Worm (Caenorhabditis elegans) whole organism, L1 larva: ENCODE measurements around the gene K09A9.8.

ENCODE experiments used
- C04F5.9 ChIP-seq: sonication (generic microtip); optimal IDR thresholded peaks from 2 replicates; lab custom pipeline; 2016; ENCODE audit warnings: missing genetic modification characterization, missing compliant biosample characterization
- C34B4.2 ChIP-seq: sonication (generic microtip); optimal IDR thresholded peaks from 2 replicates; lab custom pipeline; 2017; ENCODE audit warnings: mild to moderate bottlenecking, missing genetic modification characterization, missing compliant biosample characterization
- F16B12.6 ChIP-seq: fragments of 150-350 bp; optimal IDR thresholded peaks from 2 replicates; lab custom pipeline; 2014; ENCODE audit warnings: missing biosample characterization, missing genetic modification characterization
- aha-1 ChIP-seq: fragments of 150-350 bp; optimal IDR thresholded peaks from 2 replicates; lab custom pipeline; 2014; ENCODE audit warnings: missing biosample characterization, missing genetic modification characterization
- blmp-1 ChIP-seq: fragments of 150-350 bp; optimal IDR thresholded peaks from 2 replicates; lab custom pipeline; 2014; ENCODE audit warnings: missing biosample characterization, missing genetic modification characterization
- ceh-63 ChIP-seq: fragments of 200-800 bp; sonication (Bioruptor generic); optimal IDR thresholded peaks from 2 replicates; lab custom pipeline; 2018; ENCODE audit warnings: mild to moderate bottlenecking, missing genetic modification characterization, missing compliant biosample characterization
- ceh-8 ChIP-seq: fragments of 200-800 bp; sonication (Bioruptor generic); optimal IDR thresholded peaks from 2 replicates; lab custom pipeline; 2018; ENCODE audit warnings: mild to moderate bottlenecking, missing genetic modification characterization, moderate library complexity, missing compliant biosample characterization
- ceh-82 ChIP-seq, 3 experiments: fragments of 150-350 bp in 1 of 3; sonication (generic microtip) in 2 of 3; optimal IDR thresholded peaks; 2 replicates each; lab custom pipeline; 2014 to 2017; ENCODE audit warnings: missing biosample characterization in 3 of 3, missing genetic modification characterization in 3 of 3
- ces-1 ChIP-seq: fragments of 150-350 bp; optimal IDR thresholded peaks from 2 replicates; lab custom pipeline; 2014; ENCODE audit warnings: missing biosample characterization, missing genetic modification reagents, missing genetic modification characterization
- dpl-1 ChIP-seq, 3 experiments: fragments of 150-350 bp in 2 of 3; sonication (generic microtip) in 1 of 3; optimal IDR thresholded peaks; 2 replicates each; lab custom pipeline; 2014 to 2017; ENCODE audit warnings: missing biosample characterization in 3 of 3, missing genetic modification characterization in 3 of 3, missing genetic modification reagents in 3 of 3
- efl-1 ChIP-seq, 4 experiments: fragments of 150-350 bp; optimal IDR thresholded peaks in 3 of 4; peaks in 1 of 4; 1 replicate in 1 of 4; 2 replicates in 3 of 4; lab custom pipeline; 2014; ENCODE audit warnings: missing biosample characterization in 2 of 4, missing genetic modification characterization in 2 of 4, missing genetic modification reagents in 2 of 4
- elt-2 ChIP-seq: sonication (generic microtip); optimal IDR thresholded peaks from 2 replicates; lab custom pipeline; 2016; ENCODE audit warnings: missing genetic modification characterization, mild to moderate bottlenecking, inconsistent platforms, missing compliant biosample characterization, missing genetic modification reagents
- elt-3 ChIP-seq, 6 experiments: fragments of 150-350 bp in 1 of 6; sonication (generic microtip); optimal IDR thresholded peaks; 2 replicates each; lab custom pipeline; 2017 to 2018; ENCODE audit warnings: missing biosample characterization in 6 of 6, missing genetic modification characterization in 6 of 6, inconsistent platforms in 1 of 6
- ets-5 ChIP-seq: fragments of 200-800 bp; sonication (Bioruptor generic); IDR thresholded peaks from 2 replicates; pipeline ENCODE4 v1.3.6; 2022; ENCODE audit warnings: missing genetic modification characterization, missing compliant biosample characterization
- fkh-10 ChIP-seq: sonication (generic microtip); optimal IDR thresholded peaks from 2 replicates; lab custom pipeline; 2017; ENCODE audit warnings: missing biosample characterization, missing genetic modification reagents, missing genetic modification characterization
- fkh-8 ChIP-seq: sonication (generic microtip); optimal IDR thresholded peaks from 2 replicates; lab custom pipeline; 2016; ENCODE audit warnings: mild to moderate bottlenecking, missing genetic modification characterization, missing compliant biosample characterization
- grh-1 ChIP-seq: fragments of 200-800 bp; sonication (Bioruptor generic); IDR thresholded peaks from 2 replicates; pipeline ENCODE4 v1.3.6; 2022; ENCODE audit warnings: missing genetic modification reagents, missing genetic modification characterization, missing compliant biosample characterization
- hlh-17 ChIP-seq: fragments of 200-800 bp; sonication (Bioruptor generic); optimal IDR thresholded peaks from 2 replicates; lab custom pipeline; 2018; ENCODE audit warnings: missing genetic modification characterization, mild to moderate bottlenecking, missing compliant biosample characterization, moderate library complexity, borderline replicate concordance
- hpl-2 ChIP-seq: fragments of 150-350 bp; optimal IDR thresholded peaks from 2 replicates; lab custom pipeline; 2014; ENCODE audit warnings: missing biosample characterization, missing genetic modification reagents, missing genetic modification characterization
- jun-1 ChIP-seq: fragments of 150-350 bp; optimal IDR thresholded peaks from 2 replicates; lab custom pipeline; 2014; ENCODE audit warnings: missing biosample characterization, missing genetic modification reagents, missing genetic modification characterization
- lin-14 ChIP-seq: fragments of 200-800 bp; sonication (Bioruptor generic); optimal IDR thresholded peaks from 2 replicates; lab custom pipeline; 2018; ENCODE audit warnings: mild to moderate bottlenecking, missing genetic modification characterization, moderate library complexity, missing compliant biosample characterization
- lin-35 ChIP-seq, 2 experiments: fragments of 150-350 bp; optimal IDR thresholded peaks; 2 replicates each; lab custom pipeline; 2014; ENCODE audit warnings: missing biosample characterization in 2 of 2, missing genetic modification characterization in 2 of 2, missing genetic modification reagents in 2 of 2
- lin-39 ChIP-seq: fragments of 150-350 bp; optimal IDR thresholded peaks from 2 replicates; lab custom pipeline; 2014; ENCODE audit warnings: missing biosample characterization, missing genetic modification reagents, missing genetic modification characterization
- lir-3 ChIP-seq: sonication (generic microtip); optimal IDR thresholded peaks from 2 replicates; lab custom pipeline; 2016; ENCODE audit warnings: mild to moderate bottlenecking, missing genetic modification characterization, moderate library complexity, missing compliant biosample characterization; ENCODE audit not compliant: poor library complexity
- lsy-2 ChIP-seq, 2 experiments: fragments of 150-350 bp; optimal IDR thresholded peaks; 2 replicates each; lab custom pipeline; 2014; ENCODE audit warnings: missing biosample characterization in 2 of 2, missing genetic modification characterization in 2 of 2
- mab-9 ChIP-seq: fragments of 200-800 bp; sonication (Bioruptor generic); IDR thresholded peaks from 2 replicates; pipeline ENCODE4 v1.3.6; 2022; ENCODE audit warnings: missing genetic modification reagents, missing genetic modification characterization, missing compliant biosample characterization
- nhr-12 ChIP-seq: sonication (generic microtip); optimal IDR thresholded peaks from 2 replicates; lab custom pipeline; 2017; ENCODE audit warnings: missing biosample characterization, missing genetic modification characterization
- nhr-19 ChIP-seq: fragments of 200-800 bp; sonication (Bioruptor generic); conservative IDR thresholded peaks from 2 replicates; pipeline ENCODE4 v1.3.6; 2022; ENCODE audit warnings: missing genetic modification characterization, missing compliant biosample characterization
- nhr-237 ChIP-seq: fragments of 150-350 bp; optimal IDR thresholded peaks from 2 replicates; lab custom pipeline; 2014; ENCODE audit warnings: missing biosample characterization, missing genetic modification characterization
- nhr-71 ChIP-seq: sonication (generic microtip); optimal IDR thresholded peaks from 2 replicates; lab custom pipeline; 2016; ENCODE audit warnings: mild to moderate bottlenecking, missing genetic modification characterization, moderate library complexity, missing compliant biosample characterization
- nhr-76 ChIP-seq: sonication (generic microtip); optimal IDR thresholded peaks from 2 replicates; lab custom pipeline; 2017; ENCODE audit warnings: missing biosample characterization, missing genetic modification characterization
- nhr-77 ChIP-seq: fragments of 150-350 bp; optimal IDR thresholded peaks from 2 replicates; lab custom pipeline; 2014; ENCODE audit warnings: missing biosample characterization, missing genetic modification characterization
- nhr-84 ChIP-seq: sonication (generic microtip); optimal IDR thresholded peaks from 2 replicates; lab custom pipeline; 2017; ENCODE audit warnings: missing biosample characterization, missing genetic modification characterization
- nhr-85 ChIP-seq: sonication (generic microtip); peaks from one replicate; lab custom pipeline; 2016; ENCODE audit warnings: missing genetic modification characterization, inconsistent platforms, missing compliant biosample characterization
- pag-3 ChIP-seq: sonication (generic microtip); optimal IDR thresholded peaks from 2 replicates; lab custom pipeline; 2017; ENCODE audit warnings: missing genetic modification characterization, mild to moderate bottlenecking, missing compliant biosample characterization, antibody characterized with exemption, borderline replicate concordance; ENCODE audit not compliant: insufficient read depth
- pax-3 ChIP-seq: fragments of 200-800 bp; sonication (Bioruptor generic); optimal IDR thresholded peaks from 2 replicates; lab custom pipeline; 2018; ENCODE audit warnings: mild to moderate bottlenecking, missing genetic modification characterization, moderate library complexity, missing compliant biosample characterization
- skn-1 ChIP-seq: fragments of 150-350 bp; optimal IDR thresholded peaks from 2 replicates; lab custom pipeline; 2014; ENCODE audit warnings: missing biosample characterization, missing genetic modification characterization
- snpc-4 ChIP-seq: fragments of 150-350 bp; optimal IDR thresholded peaks from 2 replicates; lab custom pipeline; 2014; ENCODE audit warnings: missing biosample characterization, missing genetic modification characterization
- snu-23 ChIP-seq: sonication (generic microtip); optimal IDR thresholded peaks from 2 replicates; lab custom pipeline; 2016; ENCODE audit warnings: missing genetic modification characterization, missing compliant biosample characterization
- sox-4 ChIP-seq: sonication (generic microtip); optimal IDR thresholded peaks from 2 replicates; lab custom pipeline; 2016; ENCODE audit warnings: missing genetic modification characterization, missing compliant biosample characterization
- sup-37 ChIP-seq: fragments of 200-800 bp; sonication (Bioruptor generic); optimal IDR thresholded peaks from 2 replicates; lab custom pipeline; 2018; ENCODE audit warnings: mild to moderate bottlenecking, missing genetic modification characterization, missing compliant biosample characterization
- swsn-7 ChIP-seq: sonication (generic microtip); optimal IDR thresholded peaks from 2 replicates; lab custom pipeline; 2016; ENCODE audit warnings: missing genetic modification characterization, missing compliant biosample characterization
- tbx-2 ChIP-seq: sonication (generic microtip); optimal IDR thresholded peaks from 2 replicates; lab custom pipeline; 2016; ENCODE audit warnings: missing genetic modification characterization, missing compliant biosample characterization
- tlp-1 ChIP-seq: fragments of 150-350 bp; optimal IDR thresholded peaks from 2 replicates; lab custom pipeline; 2014; ENCODE audit warnings: missing biosample characterization, missing genetic modification characterization
- unc-130 ChIP-seq: fragments of 150-350 bp; optimal IDR thresholded peaks from 2 replicates; lab custom pipeline; 2017; ENCODE audit warnings: missing biosample characterization, missing genetic modification characterization, inconsistent platforms
- unc-30 ChIP-seq: sonication (generic microtip); optimal IDR thresholded peaks from 2 replicates; lab custom pipeline; 2017; ENCODE audit warnings: missing biosample characterization, missing genetic modification characterization
- unc-62 ChIP-seq: fragments of 150-350 bp; optimal IDR thresholded peaks from 2 replicates; lab custom pipeline; 2014; ENCODE audit warnings: missing biosample characterization, missing genetic modification reagents, missing genetic modification characterization
- unc-86 ChIP-seq: sonication (generic microtip); optimal IDR thresholded peaks from 2 replicates; lab custom pipeline; 2016; ENCODE audit warnings: missing genetic modification characterization, missing compliant biosample characterization
- unc-98 ChIP-seq: fragments of 200-800 bp; sonication (Bioruptor generic); IDR thresholded peaks from 2 replicates; pipeline ENCODE4 v1.3.6; 2022; ENCODE audit warnings: missing genetic modification characterization, missing compliant biosample characterization
- xbp-1 ChIP-seq: sonication (generic microtip); optimal IDR thresholded peaks from 2 replicates; lab custom pipeline; 2016; ENCODE audit warnings: missing genetic modification characterization, missing compliant biosample characterization
- zag-1 ChIP-seq: fragments of 150-350 bp; optimal IDR thresholded peaks from 2 replicates; lab custom pipeline; 2014; ENCODE audit warnings: missing biosample characterization, missing genetic modification characterization
- ztf-4 ChIP-seq: fragments of 150-350 bp; optimal IDR thresholded peaks from 2 replicates; lab custom pipeline; 2014; ENCODE audit warnings: missing biosample characterization, missing genetic modification characterization

Gene K09A9.8

ce11 chrX:15610527-15611091 lies 13.6 kb upstream of the K09A9.8 start (continued):
- TF ChIP-seq tbx-2 (tag; lab: Kevin White, UChicago) (no peak), nhr-85 (tag; lab: Kevin White, UChicago) (peak; percentile 18), unc-98 (GFP tag; lab: Robert Waterston, UW) (no peak), unc-130 (tag; lab: Kevin White, UChicago) (peak; percentile 15), nhr-237 (tag; lab: Kevin White, UChicago) (no peak), blmp-1 (peak; percentile 46), pag-3 (tag; lab: Kevin White, UChicago) (no peak), sox-4 (no peak), aha-1 (no peak), F16B12.6 (tag; lab: Kevin White, UChicago) (no peak), lir-3 (tag; lab: Kevin White, UChicago) (no peak), efl-1 (optimal IDR thresholded peaks at IDR 0.05; lab: Kevin White, UChicago) (peak in 1 of 2 experiments; percentile 16), efl-1 (GFP tag; optimal IDR thresholded peaks at IDR 0.05 in 1 of 2; lab: Kevin White, UChicago) (peak in 1 of 2 experiments; percentile 67), swsn-7 (no peak), hpl-2 (GFP tag; lab: Kevin White, UChicago) (peak; percentile 84), lin-39 (tag; lab: Kevin White, UChicago) (no peak), snpc-4 (tag; lab: Kevin White, UChicago) (peak; percentile 37), grh-1 (GFP tag; lab: Robert Waterston, UW) (0 out of 2 replicates have a peak, but pooled peaks have one; percentile 30), jun-1 (peak; percentile 66), ets-5 (no peak), dpl-1 (GFP tag; optimal IDR thresholded peaks at IDR 0.05; lab: Kevin White, UChicago) (peak in 1 of 3 experiments; percentile 7), tlp-1 (no peak), snu-23 (GFP tag; lab: Kevin White, UChicago) (peak; percentile 55), ceh-63 (GFP tag; lab: Kevin White, UChicago) (no peak), C04F5.9 (tag; lab: Kevin White, UChicago) (no peak), fkh-10 (no peak), nhr-71 (peak; percentile 78), mab-9 (peak; percentile 35; the same call in 1 of the 2 replicates), pax-3 (peak; percentile 51), lin-14 (peak; percentile 60), lin-35 (GFP tag; optimal IDR thresholded peaks at IDR 0.05; lab: Kevin White, UChicago) (peak in 1 of 2 experiments; percentile 79), unc-30 (no peak), elt-2 (tag; lab: Kevin White, UChicago) (peak; percentile 99), nhr-19 (GFP tag; lab: Robert Waterston, UW) (0 out of 2 replicates have a peak, but pooled peaks have one; percentile 18), fkh-8 (peak; percentile 72), elt-3 (tag; optimal IDR thresholded peaks at IDR 0.05; lab: Kevin White, UChicago) (peak in 3 of 6 experiments; percentile 17 to 21 (median 18)), skn-1 (peak; percentile 63), sup-37 (no peak), nhr-84 (tag; lab: Kevin White, UChicago) (no peak), xbp-1 (no peak), nhr-76 (no peak), ceh-82 (tag; optimal IDR thresholded peaks at IDR 0.05; lab: Kevin White, UChicago) (no peak), C34B4.2 (no peak), lsy-2 (tag; optimal IDR thresholded peaks at IDR 0.05; lab: Kevin White, UChicago) (peak; percentile 38 to 50), ces-1 (GFP tag; lab: Kevin White, UChicago) (no peak), nhr-12 (no peak), ztf-4 (tag; lab: Kevin White, UChicago) (peak; percentile 44), zag-1 (no peak), unc-86 (tag; lab: Kevin White, UChicago) (no peak), nhr-77 (tag; lab: Kevin White, UChicago) (no peak), unc-62 (GFP tag; lab: Kevin White, UChicago) (no peak), ceh-8 (GFP tag; lab: Kevin White, UChicago) (no peak), hlh-17 (GFP tag; lab: Kevin White, UChicago) (no peak)
